Worm (Caenorhabditis elegans) whole organism, young adult: ENCODE measurements around the gene C25H3.10.

Source experiments
- B0035.1 ChIP-seq: sonication (generic microtip); optimal IDR thresholded peaks from 2 replicates; lab custom pipeline; 2016; ENCODE audit warnings: missing genetic modification characterization, mild to moderate bottlenecking, missing compliant biosample characterization, missing genotype, missing genetic modification reagents
- C06A6.2 ChIP-seq: fragments of 200-800 bp; sonication (Bioruptor generic); conservative IDR thresholded peaks from 2 replicates; pipeline ENCODE4 v1.3.6; 2022; ENCODE audit warnings: missing genetic modification characterization, missing compliant biosample characterization
- D2030.7 ChIP-seq: fragments of 200-800 bp; sonication (Bioruptor generic); IDR thresholded peaks from 2 replicates; pipeline ENCODE4 v1.3.6; 2022; ENCODE audit warnings: missing genetic modification reagents, missing genetic modification characterization, missing compliant biosample characterization
- F10E7.11 ChIP-seq: sonication (generic microtip); optimal IDR thresholded peaks from 2 replicates; lab custom pipeline; 2017; ENCODE audit warnings: mild to moderate bottlenecking, missing genetic modification characterization, moderate library complexity, missing compliant biosample characterization
- F22D6.2 ChIP-seq: sonication (generic microtip); optimal IDR thresholded peaks from 2 replicates; lab custom pipeline; 2016; ENCODE audit warnings: mild to moderate bottlenecking, missing genetic modification characterization, missing compliant biosample characterization
- F23B12.7 ChIP-seq: sonication (generic microtip); optimal IDR thresholded peaks from 2 replicates; lab custom pipeline; 2017; ENCODE audit warnings: missing genetic modification characterization, mild to moderate bottlenecking, missing compliant biosample characterization, antibody characterized with exemption, moderate library complexity; ENCODE audit not compliant: insufficient read depth
- F33H1.4 ChIP-seq: fragments of 200-800 bp; sonication (Bioruptor generic); IDR thresholded peaks from 2 replicates; pipeline ENCODE4 v1.3.6; 2022; ENCODE audit warnings: missing genetic modification reagents, missing genetic modification characterization, missing compliant biosample characterization
- F49E8.2 ChIP-seq: sonication (generic microtip); optimal IDR thresholded peaks from 3 replicates; lab custom pipeline; 2017; ENCODE audit warnings: missing genetic modification characterization, mild to moderate bottlenecking, missing compliant biosample characterization, antibody characterized with exemption, moderate library complexity; ENCODE audit not compliant: insufficient read depth
- F57A8.1 ChIP-seq: fragments of 200-800 bp; sonication (Bioruptor generic); optimal IDR thresholded peaks from 2 replicates; lab custom pipeline; 2018; ENCODE audit warnings: mild to moderate bottlenecking, missing genetic modification characterization, moderate library complexity, missing compliant biosample characterization
- T07F8.4 ChIP-seq: sonication (generic microtip); optimal IDR thresholded peaks from 2 replicates; lab custom pipeline; 2016; ENCODE audit warnings: mild to moderate bottlenecking, missing genetic modification characterization, moderate library complexity, missing compliant biosample characterization
- Y67H2A.10 ChIP-seq: fragments of 200-800 bp; sonication (Bioruptor generic); conservative IDR thresholded peaks from 2 replicates; pipeline ENCODE4 v1.3.6; 2022; ENCODE audit warnings: missing genetic modification reagents, missing genetic modification characterization, missing compliant biosample characterization
- Y95B8A.8 ChIP-seq: fragments of 200-800 bp; sonication (Bioruptor generic); IDR thresholded peaks from 2 replicates; pipeline ENCODE4 v1.3.6; 2022; ENCODE audit warnings: missing genetic modification reagents, missing genetic modification characterization, missing compliant biosample characterization
- ZK185.1 ChIP-seq: sonication (generic microtip); optimal IDR thresholded peaks from 2 replicates; lab custom pipeline; 2016; ENCODE audit warnings: mild to moderate bottlenecking, missing genetic modification characterization, missing compliant biosample characterization; ENCODE audit not compliant: poor library complexity, severe bottlenecking
- atf-7 ChIP-seq: sonication (generic microtip); optimal IDR thresholded peaks from 2 replicates; lab custom pipeline; 2017; ENCODE audit warnings: mild to moderate bottlenecking, missing genetic modification characterization, missing compliant biosample characterization
- attf-3 ChIP-seq: fragments of 200-800 bp; sonication (Bioruptor generic); conservative IDR thresholded peaks from 2 replicates; pipeline ENCODE4 v1.3.6; 2022; ENCODE audit warnings: missing genetic modification reagents, missing genetic modification characterization, missing compliant biosample characterization
- attf-5 ChIP-seq: fragments of 200-800 bp; sonication (Bioruptor generic); optimal IDR thresholded peaks from 2 replicates; lab custom pipeline; 2018; ENCODE audit warnings: mild to moderate bottlenecking, missing genetic modification characterization, missing compliant biosample characterization
- bed-2 ChIP-seq: fragments of 200-800 bp; sonication (Bioruptor generic); IDR thresholded peaks from 2 replicates; pipeline ENCODE4 v1.3.6; 2022; ENCODE audit warnings: missing genetic modification reagents, missing genetic modification characterization, missing compliant biosample characterization
- ceh-40 ChIP-seq: fragments of 200-800 bp; sonication (Bioruptor generic); IDR thresholded peaks from 2 replicates; pipeline ENCODE4 v1.3.6; 2022; ENCODE audit warnings: missing genetic modification characterization, missing compliant biosample characterization
- efl-1 ChIP-seq: fragments of 150-350 bp; optimal IDR thresholded peaks from 2 replicates; lab custom pipeline; 2014; ENCODE audit warnings: missing biosample characterization, missing genetic modification reagents, missing genetic modification characterization
- egl-18 ChIP-seq: fragments of 200-800 bp; sonication (Bioruptor generic); IDR thresholded peaks from 2 replicates; pipeline ENCODE4 v1.3.6; 2022; ENCODE audit warnings: missing genetic modification reagents, missing genetic modification characterization, missing compliant biosample characterization
- ekl-4 ChIP-seq: fragments of 200-800 bp; sonication (Bioruptor generic); IDR thresholded peaks from 2 replicates; pipeline ENCODE4 v1.3.6; 2022; ENCODE audit warnings: missing genetic modification reagents, missing genetic modification characterization, missing compliant biosample characterization
- gei-17 ChIP-seq: fragments of 200-800 bp; sonication (Bioruptor generic); optimal IDR thresholded peaks from 2 replicates; lab custom pipeline; 2018; ENCODE audit warnings: mild to moderate bottlenecking, missing genetic modification characterization, missing compliant biosample characterization
- hlh-12 ChIP-seq: sonication (generic microtip); optimal IDR thresholded peaks from 2 replicates; lab custom pipeline; 2016; ENCODE audit warnings: missing genetic modification characterization, missing compliant biosample characterization
- hmg-20 ChIP-seq: fragments of 200-800 bp; sonication (Bioruptor generic); IDR thresholded peaks from 2 replicates; pipeline ENCODE4 v1.3.6; 2022; ENCODE audit warnings: missing genetic modification reagents, missing genetic modification characterization, missing compliant biosample characterization
- lag-1 ChIP-seq: fragments of 200-800 bp; sonication (Bioruptor generic); IDR thresholded peaks from 2 replicates; pipeline ENCODE4 v1.3.6; 2022; ENCODE audit warnings: missing genetic modification reagents, missing genetic modification characterization, missing compliant biosample characterization
- let-526 ChIP-seq: fragments of 200-800 bp; sonication (Bioruptor generic); IDR thresholded peaks from 2 replicates; pipeline ENCODE4 v1.3.6; 2022; ENCODE audit warnings: missing genetic modification reagents, missing genetic modification characterization, missing compliant biosample characterization
- let-607 ChIP-seq, 2 experiments: fragments of 200-800 bp in 1 of 2; sonication (Bioruptor generic) in 1 of 2; sonication (generic microtip) in 1 of 2; optimal IDR thresholded peaks; 2 replicates each; lab custom pipeline; 2016 to 2018; ENCODE audit warnings: mild to moderate bottlenecking in 2 of 2, missing compliant biosample characterization in 2 of 2, missing genetic modification characterization in 2 of 2, moderate library complexity in 2 of 2, missing genotype in 1 of 2
- lin-26 ChIP-seq: fragments of 200-800 bp; sonication (Bioruptor generic); IDR thresholded peaks from 2 replicates; pipeline ENCODE4 v1.3.6; 2022; ENCODE audit warnings: missing genetic modification reagents, missing genetic modification characterization, missing compliant biosample characterization
- lin-40 ChIP-seq: sonication (generic microtip); optimal IDR thresholded peaks from 2 replicates; lab custom pipeline; 2016; ENCODE audit warnings: missing genetic modification characterization, mild to moderate bottlenecking, missing compliant biosample characterization, missing genotype, missing genetic modification reagents
- lin-54 ChIP-seq: fragments of 200-800 bp; sonication (Bioruptor generic); optimal IDR thresholded peaks from 2 replicates; lab custom pipeline; 2018; ENCODE audit warnings: mild to moderate bottlenecking, missing genetic modification characterization, missing compliant biosample characterization
- madf-6 ChIP-seq: fragments of 200-800 bp; sonication (Bioruptor generic); IDR thresholded peaks from 2 replicates; pipeline ENCODE4 v1.3.6; 2022; ENCODE audit warnings: missing genetic modification reagents, missing genetic modification characterization, missing compliant biosample characterization
- madf-8 ChIP-seq: fragments of 200-800 bp; sonication (Bioruptor generic); conservative IDR thresholded peaks from 2 replicates; pipeline ENCODE4 v1.3.6; 2022; ENCODE audit warnings: missing genetic modification reagents, missing genetic modification characterization, missing compliant biosample characterization
- mcd-1 ChIP-seq: fragments of 200-800 bp; sonication (Bioruptor generic); IDR thresholded peaks from 2 replicates; pipeline ENCODE4 v1.3.6; 2022; ENCODE audit warnings: missing genetic modification reagents, missing genetic modification characterization, missing compliant biosample characterization
- mes-4 ChIP-seq: sonication (generic microtip); optimal IDR thresholded peaks from 2 replicates; lab custom pipeline; 2016; ENCODE audit warnings: missing genotype, missing genetic modification characterization, missing compliant biosample characterization
- nhr-120 ChIP-seq: fragments of 200-800 bp; sonication (Bioruptor generic); IDR thresholded peaks from 2 replicates; pipeline ENCODE4 v1.3.6; 2022; ENCODE audit warnings: missing genetic modification characterization, missing compliant biosample characterization
- nhr-179 ChIP-seq: sonication (generic microtip); optimal IDR thresholded peaks from 2 replicates; lab custom pipeline; 2016; ENCODE audit warnings: mild to moderate bottlenecking, missing genetic modification characterization, missing compliant biosample characterization
- nhr-80 ChIP-seq: sonication (generic microtip); optimal IDR thresholded peaks from 2 replicates; lab custom pipeline; 2016; ENCODE audit warnings: missing genetic modification characterization, missing compliant biosample characterization
- pha-4 ChIP-seq: fragments of 150-350 bp; sonication (generic microtip); optimal IDR thresholded peaks from 2 replicates; lab custom pipeline; 2014; ENCODE audit warnings: missing biosample characterization, missing genetic modification reagents, missing genetic modification characterization
- rcor-1 ChIP-seq: fragments of 200-800 bp; sonication (Bioruptor generic); IDR thresholded peaks from 2 replicates; pipeline ENCODE4 v1.3.6; 2022; ENCODE audit warnings: missing genetic modification reagents, missing genetic modification characterization, missing compliant biosample characterization
- rpc-1 ChIP-seq, 2 experiments: fragments of 150-350 bp in 1 of 2; sonication (generic microtip) in 1 of 2; optimal IDR thresholded peaks; 2 replicates each; lab custom pipeline; 2014 to 2018; ENCODE audit warnings: missing biosample characterization in 1 of 2, missing genetic modification characterization in 1 of 2, missing genetic modification reagents in 1 of 2, missing genotype in 1 of 2
- tbx-9 ChIP-seq: sonication (generic microtip); optimal IDR thresholded peaks from 2 replicates; lab custom pipeline; 2016; ENCODE audit warnings: borderline replicate concordance, missing genetic modification characterization, inconsistent platforms, missing compliant biosample characterization
- unc-130 ChIP-seq: sonication (generic microtip); optimal IDR thresholded peaks from 2 replicates; lab custom pipeline; 2016; ENCODE audit warnings: missing genetic modification reagents, missing genetic modification characterization, missing compliant biosample characterization
- zfh-2 ChIP-seq: fragments of 200-800 bp; sonication (Bioruptor generic); conservative IDR thresholded peaks from 2 replicates; pipeline ENCODE4 v1.3.6; 2022; ENCODE audit warnings: missing genetic modification reagents, missing genetic modification characterization, missing compliant biosample characterization
- ztf-22 ChIP-seq: fragments of 200-800 bp; sonication (Bioruptor generic); optimal IDR thresholded peaks from 2 replicates; lab custom pipeline; 2018; ENCODE audit warnings: mild to moderate bottlenecking, missing genetic modification characterization, moderate library complexity, missing compliant biosample characterization
- ztf-25 ChIP-seq: fragments of 200-800 bp; sonication (Bioruptor generic); IDR thresholded peaks from 2 replicates; pipeline ENCODE4 v1.3.6; 2022; ENCODE audit warnings: missing genetic modification reagents, missing genetic modification characterization, missing compliant biosample characterization
- ztf-26 ChIP-seq: sonication (generic microtip); optimal IDR thresholded peaks from 2 replicates; lab custom pipeline; 2017; ENCODE audit warnings: missing genetic modification characterization, missing compliant biosample characterization
- ztf-28 ChIP-seq: fragments of 200-800 bp; sonication (Bioruptor generic); IDR thresholded peaks from 2 replicates; pipeline ENCODE4 v1.3.6; 2022; ENCODE audit warnings: missing genetic modification reagents, missing genetic modification characterization, missing compliant biosample characterization
- ztf-6 ChIP-seq: fragments of 200-800 bp; sonication (Bioruptor generic); IDR thresholded peaks from 2 replicates; pipeline ENCODE4 v1.3.6; 2022; ENCODE audit warnings: missing genetic modification reagents, missing genetic modification characterization, missing compliant biosample characterization

Gene C25H3.10

DNA sequence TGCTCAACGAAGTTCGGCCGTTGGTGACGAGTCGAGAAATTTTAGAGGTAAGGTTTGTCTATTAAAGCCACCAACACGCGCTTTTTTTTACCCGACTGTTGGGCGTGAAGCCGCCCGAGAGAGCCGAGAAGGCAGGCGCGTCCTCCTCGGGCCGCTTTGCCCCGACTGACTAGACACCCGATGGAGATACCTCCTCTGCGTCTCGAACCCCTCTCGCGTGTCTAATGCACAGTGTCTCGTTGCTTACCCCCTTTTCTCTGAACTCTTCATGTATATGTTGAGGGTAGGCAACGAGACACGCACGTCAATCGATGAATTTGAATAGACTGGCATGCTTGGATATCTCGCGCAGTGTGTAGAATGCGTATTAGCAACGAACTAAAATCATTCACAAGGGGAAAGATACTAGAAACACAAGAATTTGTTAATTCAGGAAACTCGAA lies 37.0 kb downstream of the C25H3.10 start (continued):
- peak; percentile 92 for TF ChIP-seq C06A6.2 (GFP tag; lab: Robert Waterston, UW)
- TF ChIP-seq madf-6 (GFP tag; lab: Robert Waterston, UW) = peak; percentile 91
- peak; percentile 16 for TF ChIP-seq F22D6.2
- TF ChIP-seq ztf-25 (GFP tag; lab: Robert Waterston, UW) = peak; percentile 95; the same call in 1 of the 2 replicates
- TF ChIP-seq lin-26 (GFP tag; lab: Robert Waterston, UW) = peak; percentile 85
- no peak for TF ChIP-seq F23B12.7
- peak; percentile 94 for TF ChIP-seq ceh-40 (GFP tag; lab: Robert Waterston, UW)
- peak; percentile 83 for TF ChIP-seq ztf-6 (GFP tag; lab: Robert Waterston, UW)
- TF ChIP-seq madf-8 (GFP tag; lab: Robert Waterston, UW) = no peak
- peak; percentile 91 for TF ChIP-seq mcd-1 (GFP tag; lab: Robert Waterston, UW)
- TF ChIP-seq lin-40 (tag; lab: Kevin White, UChicago) = peak; percentile 88
- no peak; the same call in 1 of the 2 replicates for TF ChIP-seq F33H1.4
- no peak for TF ChIP-seq hlh-12
- no peak for TF ChIP-seq pha-4 (tag; lab: Kevin White, UChicago)
- peak; percentile 83 for TF ChIP-seq lin-54 (GFP tag; lab: Kevin White, UChicago)
- peak; percentile 98 for TF ChIP-seq ekl-4
- peak; percentile 98 for TF ChIP-seq zfh-2 (GFP tag; lab: Robert Waterston, UW)
- peak; percentile 79 for TF ChIP-seq rcor-1 (GFP tag; lab: Robert Waterston, UW)
- TF ChIP-seq rpc-1 (optimal IDR thresholded peaks at IDR 0.05; lab: Kevin White, UChicago) = no peak
- TF ChIP-seq rpc-1 (tag; optimal IDR thresholded peaks at IDR 0.05; lab: Kevin White, UChicago) = no peak
- TF ChIP-seq D2030.7 (GFP tag; lab: Robert Waterston, UW) = peak; percentile 64
- TF ChIP-seq atf-7 (tag; lab: Kevin White, UChicago) = peak; percentile 97
- peak; percentile 72; the same call in 1 of the 2 replicates for TF ChIP-seq bed-2 (GFP tag; lab: Robert Waterston, UW)
- TF ChIP-seq let-607 (tag; optimal IDR thresholded peaks at IDR 0.05; lab: Kevin White, UChicago) = peak; percentile 82 to 88
- peak; percentile 96 for TF ChIP-seq Y95B8A.8 (GFP tag; lab: Robert Waterston, UW)
- peak; percentile 91 for TF ChIP-seq gei-17
- peak; percentile 65 for TF ChIP-seq unc-130 (GFP tag; lab: Kevin White, UChicago)
- TF ChIP-seq F57A8.1 (GFP tag; lab: Kevin White, UChicago) = no peak
- TF ChIP-seq F49E8.2 (tag; lab: Kevin White, UChicago) = peak; percentile 33
- peak; percentile 93 for TF ChIP-seq egl-18 (GFP tag; lab: Robert Waterston, UW)
- peak; percentile 100 for TF ChIP-seq F10E7.11
- peak; percentile 93 for TF ChIP-seq ztf-28
- peak; percentile 74 for TF ChIP-seq attf-3 (GFP tag; lab: Robert Waterston, UW)
- peak; percentile 96 for TF ChIP-seq ztf-26
- TF ChIP-seq ZK185.1 = peak; percentile 74
- no peak for TF ChIP-seq efl-1 (GFP tag; lab: Kevin White, UChicago)
- TF ChIP-seq hmg-20 (GFP tag; lab: Robert Waterston, UW) = peak; percentile 91
- peak; percentile 98; the same call in 1 of the 2 replicates for TF ChIP-seq nhr-120 (GFP tag; lab: Robert Waterston, UW)
- no peak for TF ChIP-seq T07F8.4 (tag; lab: Kevin White, UChicago)
- TF ChIP-seq Y67H2A.10 (GFP tag; lab: Robert Waterston, UW) = peak; percentile 85
- TF ChIP-seq attf-5 (GFP tag; lab: Kevin White, UChicago) = peak; percentile 85
- TF ChIP-seq nhr-179 (tag; lab: Kevin White, UChicago) = peak; percentile 12
- TF ChIP-seq let-526 (GFP tag; lab: Robert Waterston, UW) = peak; percentile 97
- peak; percentile 91 for TF ChIP-seq B0035.1
- 0 out of 2 replicates have a peak, but pooled peaks have one; percentile 70 for TF ChIP-seq lag-1 (GFP tag; lab: Robert Waterston, UW)
- TF ChIP-seq ztf-22 (GFP tag; lab: Kevin White, UChicago) = peak; percentile 55
- TF ChIP-seq tbx-9 (tag; lab: Kevin White, UChicago) = peak; percentile 99
- TF ChIP-seq nhr-80 (tag; lab: Kevin White, UChicago) = peak; percentile 2
- TF ChIP-seq mes-4 (tag; lab: Kevin White, UChicago) = peak; percentile 36
